Worm (Caenorhabditis elegans): ENCODE measurements around the gene Y17G7B.22.

Gene Y17G7B.22

DNA sequence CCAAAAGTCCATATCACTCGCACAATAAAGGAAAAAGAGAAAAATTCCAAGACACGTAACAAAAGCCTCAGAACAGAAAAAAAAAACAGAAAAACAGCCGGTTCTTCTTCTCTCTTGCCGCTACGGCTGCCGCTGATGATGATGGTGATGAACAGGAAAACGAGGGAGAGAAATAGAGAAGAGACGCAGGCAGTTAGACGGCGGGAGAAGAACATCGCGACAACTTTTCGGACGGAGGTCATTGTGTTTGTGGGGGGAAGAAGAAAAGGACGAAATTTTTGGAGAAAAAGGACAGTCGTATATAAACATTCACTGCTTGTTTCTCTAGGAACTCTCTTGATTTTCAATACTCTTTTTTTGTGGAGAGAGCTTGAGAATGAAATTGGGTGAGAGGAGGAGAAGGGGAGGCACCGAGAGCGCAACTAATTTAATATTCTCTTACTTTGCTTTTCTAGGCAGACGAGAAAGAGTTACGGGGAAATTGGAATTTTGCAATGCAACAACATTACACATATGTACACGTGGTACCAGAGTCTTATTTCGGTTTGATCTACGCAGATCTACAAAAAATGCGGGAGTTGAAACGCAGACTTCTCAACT is 21.9 kb downstream of the Y17G7B.22 start:
- TF ChIP-seq B0310.2 (tag; optimal IDR thresholded peaks at IDR 0.05) (no peak), ceh-36 (tag; optimal IDR thresholded peaks at IDR 0.05) (no peak)

DNA sequence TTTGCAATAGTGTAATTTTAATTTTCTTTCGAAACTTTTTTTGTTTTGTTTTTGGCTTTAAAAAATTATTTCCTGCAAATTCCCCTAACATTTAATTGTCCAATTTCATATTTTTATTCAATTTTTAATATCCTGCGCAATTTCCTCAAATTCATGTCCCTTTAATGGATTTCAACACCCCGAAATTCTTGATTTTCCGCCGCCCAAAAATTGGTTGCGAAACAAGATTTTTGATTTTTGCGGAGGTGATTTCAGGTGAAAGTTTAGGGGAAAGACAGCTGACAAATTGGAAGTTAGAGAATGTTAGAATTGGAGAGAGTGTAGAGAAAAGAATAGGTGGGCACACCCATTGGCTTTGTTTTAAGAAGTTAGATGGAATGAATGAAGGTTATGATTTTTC is 27.2 kb downstream of the Y17G7B.22 start:
- TF ChIP-seq pes-1 (GFP tag; IDR thresholded peaks at IDR 0.05): no peak
- no peak for TF ChIP-seq ceh-13 (GFP tag; optimal IDR thresholded peaks at IDR 0.05)

DNA sequence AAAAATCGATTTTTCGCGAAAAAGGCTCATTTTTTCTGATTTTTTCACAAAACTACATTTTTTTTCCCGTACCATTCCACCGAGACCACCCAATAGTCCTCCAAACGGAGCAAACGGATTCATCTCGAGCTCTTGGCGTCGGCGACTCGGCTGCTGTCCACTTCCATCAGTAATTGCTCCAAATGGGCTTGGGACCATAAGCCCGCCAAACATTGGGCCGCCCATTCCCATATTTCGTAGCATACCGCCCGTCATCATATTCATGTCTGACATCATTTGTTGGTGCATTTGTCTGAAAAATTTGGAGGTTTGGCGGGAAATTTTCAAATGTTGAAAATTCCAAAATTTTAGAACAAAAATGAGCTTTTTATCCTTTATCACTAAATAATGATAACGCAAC is 30.9 kb downstream of the Y17G7B.22 start:
- TF ChIP-seq aly-1 (tag; optimal IDR thresholded peaks at IDR 0.05) (no peak), flt-1 (GFP tag; IDR thresholded peaks at IDR 0.05) (no peak), ets-7 (tag; optimal IDR thresholded peaks at IDR 0.05) (no peak), ceh-13 (GFP tag; optimal IDR thresholded peaks at IDR 0.05) (no peak), scrt-1 (GFP tag; IDR thresholded peaks at IDR 0.05) (no peak), B0310.2 (tag; optimal IDR thresholded peaks at IDR 0.05) (no peak), hnd-1 (tag; optimal IDR thresholded peaks at IDR 0.05) (no peak), pes-1 (GFP tag; IDR thresholded peaks at IDR 0.05) (no peak)

DNA sequence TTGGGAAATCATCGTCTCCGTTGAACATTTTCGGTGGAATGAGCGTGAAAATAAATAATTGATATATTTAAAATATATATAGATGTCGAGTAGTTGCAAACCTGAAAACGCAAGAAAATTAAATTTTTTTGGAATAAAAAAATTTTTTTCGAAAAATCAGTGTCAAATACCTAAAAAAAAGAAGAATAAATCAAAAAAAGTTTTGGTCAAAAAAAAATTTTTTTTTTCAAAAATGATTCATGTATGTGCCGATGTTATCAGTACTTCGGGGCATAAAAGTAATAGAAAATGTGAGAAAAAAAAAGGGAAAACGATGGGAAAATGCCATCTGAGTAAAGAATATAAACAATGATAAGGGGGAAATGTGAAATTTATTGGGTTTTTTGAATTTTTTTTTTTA is 32.1 kb downstream of the Y17G7B.22 start, which contains the start of gene Y17G7B.17:
Gene Y17G7B.17 (minus strand): TSS at position 101 of the 400 bp plus-strand sequence.
- TF ChIP-seq hmg-4 (GFP tag; optimal IDR thresholded peaks at IDR 0.05) (no peak), hmbx-1 (tag; optimal IDR thresholded peaks at IDR 0.05) (no peak), sea-1 (GFP tag; conservative IDR thresholded peaks at IDR 0.05) (no peak), ets-7 (tag; optimal IDR thresholded peaks at IDR 0.05) (no peak), pes-1 (GFP tag; IDR thresholded peaks at IDR 0.05) (no peak), scrt-1 (GFP tag; IDR thresholded peaks at IDR 0.05) (no peak), tra-4 (tag; optimal IDR thresholded peaks at IDR 0.05) (no peak), B0310.2 (tag; optimal IDR thresholded peaks at IDR 0.05) (no peak), F13C5.2 (tag; optimal IDR thresholded peaks at IDR 0.05) (no peak), aly-1 (tag; optimal IDR thresholded peaks at IDR 0.05) (no peak), hnd-1 (tag; optimal IDR thresholded peaks at IDR 0.05) (no peak), tbx-11 (GFP tag; IDR thresholded peaks at IDR 0.05) (no peak), flt-1 (GFP tag; IDR thresholded peaks at IDR 0.05) (no peak)

DNA sequence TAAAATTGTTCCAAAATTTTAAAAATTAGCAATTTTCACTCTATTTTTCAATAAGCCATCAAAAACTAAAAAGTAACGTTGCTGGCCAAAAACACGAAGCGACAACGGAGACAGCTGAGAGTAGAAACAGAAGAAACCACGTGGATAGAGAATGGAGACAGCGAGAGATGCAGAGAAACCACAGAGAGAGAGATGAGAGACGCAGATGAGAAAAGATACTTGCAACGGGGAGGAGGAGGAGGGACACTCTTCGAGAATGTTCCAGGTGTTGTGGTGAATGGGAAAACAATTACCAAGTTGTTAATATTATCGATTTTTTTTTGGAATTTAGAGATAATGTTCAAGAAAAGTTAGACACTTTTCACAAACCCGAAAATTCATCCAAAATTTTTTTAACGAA is 34.5 kb downstream of the Y17G7B.22 start:
- TF ChIP-seq ets-7 (tag; optimal IDR thresholded peaks at IDR 0.05) (no peak), ama-1 (optimal IDR thresholded peaks at IDR 0.05) (no peak), tra-4 (tag; optimal IDR thresholded peaks at IDR 0.05) (no peak), tbx-11 (GFP tag; IDR thresholded peaks at IDR 0.05) (no peak), scrt-1 (GFP tag; IDR thresholded peaks at IDR 0.05) (no peak), ceh-13 (GFP tag; optimal IDR thresholded peaks at IDR 0.05) (no peak), hmg-4 (GFP tag; optimal IDR thresholded peaks at IDR 0.05) (peak; percentile 46), ceh-36 (tag; optimal IDR thresholded peaks at IDR 0.05) (peak; percentile 22), B0310.2 (tag; optimal IDR thresholded peaks at IDR 0.05) (peak; percentile 33), F13C5.2 (tag; optimal IDR thresholded peaks at IDR 0.05) (peak; percentile 73), flt-1 (GFP tag; IDR thresholded peaks at IDR 0.05) (peak; percentile 24; the same call in 1 of the 2 replicates)

DNA sequence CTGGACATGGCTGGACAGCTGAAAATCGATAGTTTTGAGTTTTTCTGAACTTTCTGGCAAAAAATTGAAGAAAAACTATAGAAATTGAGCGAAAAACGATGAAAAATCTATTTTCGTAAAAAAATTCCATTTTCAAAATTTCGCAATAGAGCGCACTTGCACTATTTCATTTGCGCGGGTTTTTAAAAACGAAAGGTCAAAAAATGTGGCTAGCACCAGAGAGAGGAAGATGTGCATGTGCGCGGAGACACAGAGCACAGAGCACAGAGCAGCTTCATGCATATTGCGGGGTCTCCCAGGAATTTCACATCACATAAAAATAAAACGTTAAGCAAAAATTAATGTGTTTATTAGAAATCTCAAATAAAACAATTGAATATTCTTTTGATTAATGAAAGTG is 40.0 kb downstream of the Y17G7B.22 start, which contains the start of gene Y17G7B.18:
Gene Y17G7B.18 (minus strand): TSS at position 18 of the 400 bp plus-strand sequence.
- TF ChIP-seq ets-7 (tag; optimal IDR thresholded peaks at IDR 0.05) (no peak), F13C5.2 (tag; optimal IDR thresholded peaks at IDR 0.05) (peak; percentile 64)

DNA sequence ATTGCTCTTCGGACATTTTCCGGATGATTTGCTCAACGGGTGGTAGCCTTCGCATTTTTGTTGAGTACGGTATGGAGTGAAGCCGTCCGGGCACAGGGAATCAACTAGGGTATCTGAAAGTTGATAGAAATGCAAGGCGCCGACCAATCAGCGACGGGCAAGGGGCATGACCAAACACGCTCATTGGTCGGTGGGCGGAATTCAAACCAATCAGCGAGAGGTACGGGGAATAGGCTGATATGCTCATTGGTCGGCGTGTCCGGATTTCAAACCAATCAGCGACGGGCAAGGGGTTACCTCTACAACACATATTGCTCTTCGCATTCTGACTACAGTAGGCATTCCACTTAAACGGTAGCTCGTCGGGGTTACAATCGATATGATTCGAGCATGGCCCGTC is 41.0 kb downstream of the Y17G7B.22 start:
- TF ChIP-seq hmbx-1 (tag; optimal IDR thresholded peaks at IDR 0.05): no peak
- TF ChIP-seq hnd-1 (tag; optimal IDR thresholded peaks at IDR 0.05): no peak
- TF ChIP-seq ceh-36 (tag; optimal IDR thresholded peaks at IDR 0.05): no peak
- no peak for TF ChIP-seq F13C5.2 (tag; optimal IDR thresholded peaks at IDR 0.05)
- TF ChIP-seq tbx-37 (GFP tag; conservative IDR thresholded peaks at IDR 0.05): no peak
- TF ChIP-seq sea-1 (GFP tag; conservative IDR thresholded peaks at IDR 0.05): no peak
- no peak for TF ChIP-seq tra-4 (tag; optimal IDR thresholded peaks at IDR 0.05)
- TF ChIP-seq B0310.2 (tag; optimal IDR thresholded peaks at IDR 0.05): no peak
- TF ChIP-seq ets-7 (tag; optimal IDR thresholded peaks at IDR 0.05): no peak
- TF ChIP-seq scrt-1 (GFP tag; IDR thresholded peaks at IDR 0.05): no peak
- TF ChIP-seq ama-1 (optimal IDR thresholded peaks at IDR 0.05): no peak
- no peak for TF ChIP-seq flt-1 (GFP tag; IDR thresholded peaks at IDR 0.05)
- no peak for TF ChIP-seq tbx-11 (GFP tag; IDR thresholded peaks at IDR 0.05)
- TF ChIP-seq aly-1 (tag; optimal IDR thresholded peaks at IDR 0.05): no peak
- TF ChIP-seq hmg-4 (GFP tag; optimal IDR thresholded peaks at IDR 0.05): no peak
- no peak for TF ChIP-seq pes-1 (GFP tag; IDR thresholded peaks at IDR 0.05)
- no peak for TF ChIP-seq ceh-13 (GFP tag; optimal IDR thresholded peaks at IDR 0.05)

DNA sequence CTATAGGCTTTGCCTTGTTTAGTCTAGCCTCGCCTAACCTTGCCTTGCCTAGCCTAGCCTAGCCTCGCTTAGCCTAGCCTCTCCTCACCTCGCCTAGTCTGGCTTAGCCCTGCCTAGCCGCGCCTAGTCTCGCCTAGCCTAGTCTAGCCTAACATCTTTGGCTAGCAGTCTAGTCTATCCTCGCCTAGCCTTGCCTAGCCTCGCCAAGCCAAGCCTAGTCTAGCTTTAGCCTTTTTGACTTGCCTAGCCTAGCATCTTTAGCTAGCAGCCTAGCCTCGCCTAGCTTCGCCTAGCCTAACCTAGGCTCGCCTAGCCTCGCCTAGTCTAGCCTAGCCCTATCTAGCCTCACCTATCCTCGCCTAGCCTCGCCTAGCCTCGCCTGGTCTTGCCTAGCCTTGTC is 43.2 kb downstream of the Y17G7B.22 start:
- TF ChIP-seq pes-1 (GFP tag; IDR thresholded peaks at IDR 0.05) (no peak), hmg-4 (GFP tag; optimal IDR thresholded peaks at IDR 0.05) (peak; percentile 24)

Measured in whole organism, early embryonic.